Worm (Caenorhabditis elegans): Measurements from ENCODE around the gene srz-25.

ce11 chrV:17538279-17538896 lies 2.0 kb upstream of the srz-25 start, which contains the start of gene C18D4.6:
- no peak for TF ChIP-seq unc-86 (tag; optimal IDR thresholded peaks at IDR 0.05)
- TF ChIP-seq pros-1 (tag; optimal IDR thresholded peaks at IDR 0.05): no peak
- no peak for TF ChIP-seq fkh-10 (GFP tag; optimal IDR thresholded peaks at IDR 0.05)
- TF ChIP-seq ahr-1 (tag; optimal IDR thresholded peaks at IDR 0.05): no peak
- TF ChIP-seq nhr-11 (tag; optimal IDR thresholded peaks at IDR 0.05): no peak

Data from whole organism, late embryonic.